Comparison of ENCODE assay signal across 4 fruit fly cellular contexts in genomic region chr3R:15319912-15320746, dm6.
TF ChIP-seq lines count a peak whose summit lies in the region.

TSS of gene CG6276 (minus strand) at chr3R:15320069.
TSS of gene CG44040 (plus strand) at chr3R:15320378.

TF ChIP-seq in whole organism, adult, 20 proteins besides CTCF, POLR2A, EP300 and RAD21 (continued from another document):
- TF ChIP-seq kay (GFP tag; lab: Kevin White, UChicago; ENCODE audit: borderline replicate concordance) (no peak), CG12768 (GFP tag; optimal IDR thresholded peaks at IDR 0.05; lab: Kevin White, UChicago) (peak; percentile 37)

TF ChIP-seq in whole organism, embryonic, 481 proteins besides CTCF, POLR2A, EP300 and RAD21 (continued from another document and continues in another):
- TF ChIP-seq CG7928 (GFP tag; optimal IDR thresholded peaks at IDR 0.05; lab: Kevin White, UChicago): no peak
- peak; percentile 23; the same call in 1 of the 2 replicates for TF ChIP-seq aop (GFP tag; IDR thresholded peaks at IDR 0.05; lab: Robert Waterston, UW)
- no peak for TF ChIP-seq CG2129 (GFP tag; IDR thresholded peaks at IDR 0.05; lab: Robert Waterston, UW; ENCODE audit: partially characterized antibody)
- TF ChIP-seq CG15601 (tag; optimal IDR thresholded peaks at IDR 0.05; lab: Kevin White, UChicago): peak; percentile 10
- 0 out of 3 replicates have a peak, but pooled peaks have one; percentile 27 for TF ChIP-seq Optix (GFP tag; IDR thresholded peaks at IDR 0.05; lab: Robert Waterston, UW)
- TF ChIP-seq CG34376 (GFP tag; optimal IDR thresholded peaks at IDR 0.05; lab: Kevin White, UChicago): peak; percentile 58
- TF ChIP-seq HLHmδ (GFP tag; optimal IDR thresholded peaks at IDR 0.05; lab: Kevin White, UChicago): no peak
- no peak for TF ChIP-seq Mes4 (GFP tag; optimal IDR thresholded peaks at IDR 0.05; lab: Kevin White, UChicago)
- no peak for TF ChIP-seq CG7987 (GFP tag; optimal IDR thresholded peaks at IDR 0.05; lab: Kevin White, UChicago)
- TF ChIP-seq CG16815 (GFP tag; optimal IDR thresholded peaks at IDR 0.05; lab: Kevin White, UChicago): no peak
- peak; percentile 5 for TF ChIP-seq CG12155 (GFP tag; optimal IDR thresholded peaks at IDR 0.05; lab: Kevin White, UChicago)
- TF ChIP-seq CG31388 (GFP tag; optimal IDR thresholded peaks at IDR 0.05; lab: Kevin White, UChicago): no peak
- no peak for TF ChIP-seq dmrt99B (tag; optimal IDR thresholded peaks at IDR 0.05; lab: Kevin White, UChicago)
- TF ChIP-seq nmo (GFP tag; optimal IDR thresholded peaks at IDR 0.05; lab: Kevin White, UChicago): peak; percentile 34
- no peak for TF ChIP-seq hbn (GFP tag; IDR thresholded peaks at IDR 0.05; lab: Robert Waterston, UW; ENCODE audit: partially characterized antibody)
- no peak for TF ChIP-seq pita (GFP tag; optimal IDR thresholded peaks at IDR 0.05; lab: Kevin White, UChicago)
- TF ChIP-seq nom (GFP tag; optimal IDR thresholded peaks at IDR 0.05; lab: Kevin White, UChicago): peak; percentile 15
- no peak for TF ChIP-seq eve (GFP tag; optimal IDR thresholded peaks at IDR 0.05; lab: Kevin White, UChicago)
- TF ChIP-seq MTF-1 (GFP tag; optimal IDR thresholded peaks at IDR 0.05; lab: Kevin White, UChicago; ENCODE audit: borderline replicate concordance): no peak
- no peak for TF ChIP-seq sim (GFP tag; IDR thresholded peaks at IDR 0.05; lab: Robert Waterston, UW)
- TF ChIP-seq Doc3 (GFP tag; IDR thresholded peaks at IDR 0.05; lab: Robert Waterston, UW; ENCODE audit: partially characterized antibody): no peak
- TF ChIP-seq grau (tag; optimal IDR thresholded peaks at IDR 0.05; lab: Kevin White, UChicago): peak; percentile 54
- TF ChIP-seq Vsx1 (GFP tag; optimal IDR thresholded peaks at IDR 0.05; lab: Kevin White, UChicago): no peak
- peak; percentile 23 for TF ChIP-seq p53 (GFP tag; optimal IDR thresholded peaks at IDR 0.05; lab: Kevin White, UChicago)
- no peak for TF ChIP-seq Poxn (GFP tag; IDR thresholded peaks at IDR 0.05; lab: Robert Waterston, UW)
- TF ChIP-seq CG6854 (GFP tag; optimal IDR thresholded peaks at IDR 0.05; lab: Kevin White, UChicago): no peak
- TF ChIP-seq Oaz (GFP tag; IDR thresholded peaks at IDR 0.05; lab: Robert Waterston, UW): no peak
- no peak for TF ChIP-seq CG14667 (GFP tag; IDR thresholded peaks at IDR 0.05; lab: Robert Waterston, UW)
- peak; percentile 4 for TF ChIP-seq her (GFP tag; optimal IDR thresholded peaks at IDR 0.05; lab: Kevin White, UChicago)
- no peak for TF ChIP-seq CG5180 (GFP tag; optimal IDR thresholded peaks at IDR 0.05; lab: Kevin White, UChicago)
- peak; percentile 54 for TF ChIP-seq vvl (GFP tag; IDR thresholded peaks at IDR 0.05; lab: Robert Waterston, UW)
- no peak for TF ChIP-seq ftz-f1 (GFP tag; optimal IDR thresholded peaks at IDR 0.05; lab: Kevin White, UChicago)
- no peak for TF ChIP-seq CG6654 (GFP tag; optimal IDR thresholded peaks at IDR 0.05; lab: Kevin White, UChicago)
- TF ChIP-seq D19B (GFP tag; optimal IDR thresholded peaks at IDR 0.05; lab: Kevin White, UChicago): peak; percentile 4
- no peak for TF ChIP-seq CG7372 (GFP tag; IDR thresholded peaks at IDR 0.05; lab: Robert Waterston, UW)
- TF ChIP-seq org-1 (GFP tag; optimal IDR thresholded peaks at IDR 0.05; lab: Kevin White, UChicago): peak; percentile 13
- TF ChIP-seq salm (tag; optimal IDR thresholded peaks at IDR 0.05; lab: Kevin White, UChicago): no peak
- TF ChIP-seq Trl (optimal IDR thresholded peaks at IDR 0.05; lab: Kevin White, UChicago): no peak
- TF ChIP-seq Trl (GFP tag; optimal IDR thresholded peaks at IDR 0.05; lab: Kevin White, UChicago): no peak
- TF ChIP-seq NFAT (GFP tag; IDR thresholded peaks at IDR 0.05; lab: Robert Waterston, UW): peak; percentile 41
- no peak for TF ChIP-seq pfk (GFP tag; optimal IDR thresholded peaks at IDR 0.05; lab: Kevin White, UChicago)
- peak; percentile 16 for TF ChIP-seq CG15696 (tag; optimal IDR thresholded peaks at IDR 0.05; lab: Kevin White, UChicago)
- TF ChIP-seq ro (GFP tag; IDR thresholded peaks at IDR 0.05; lab: Robert Waterston, UW): 0 out of 2 replicates have a peak, but pooled peaks have one; percentile 20

TF ChIP-seq in whole organism, prepupa, 60 proteins besides CTCF, POLR2A, EP300 and RAD21 (continued from another document):
- TF ChIP-seq CG1621 (tag; optimal IDR thresholded peaks at IDR 0.05; lab: Kevin White, UChicago) (peak; percentile 26), CG6854 (GFP tag; optimal IDR thresholded peaks at IDR 0.05; lab: Kevin White, UChicago) (no peak), svp (GFP tag; lab: Kevin White, UChicago) (no peak), CG8632 (GFP tag; optimal IDR thresholded peaks at IDR 0.05; lab: Kevin White, UChicago) (peak; percentile 40), CG3919 (GFP tag; optimal IDR thresholded peaks at IDR 0.05; lab: Kevin White, UChicago) (peak; percentile 63), vri (GFP tag; optimal IDR thresholded peaks at IDR 0.05; lab: Kevin White, UChicago) (no peak), fd85E (GFP tag; optimal IDR thresholded peaks at IDR 0.05; lab: Kevin White, UChicago) (no peak), pdm3 (GFP tag; optimal IDR thresholded peaks at IDR 0.05; lab: Kevin White, UChicago) (peak; percentile 69), CG7368 (GFP tag; optimal IDR thresholded peaks at IDR 0.05; lab: Kevin White, UChicago) (peak; percentile 24), Ets21C (GFP tag; optimal IDR thresholded peaks at IDR 0.05; lab: Kevin White, UChicago) (peak; percentile 58), CG6808 (GFP tag; optimal IDR thresholded peaks at IDR 0.05; lab: Kevin White, UChicago) (peak; percentile 50), fkh (GFP tag; optimal IDR thresholded peaks at IDR 0.05; lab: Kevin White, UChicago) (peak; percentile 59), CG8319 (GFP tag; optimal IDR thresholded peaks at IDR 0.05; lab: Kevin White, UChicago) (no peak), Eip75B (GFP tag; optimal IDR thresholded peaks at IDR 0.05; lab: Kevin White, UChicago) (peak; percentile 61), lz (GFP tag; optimal IDR thresholded peaks at IDR 0.05; lab: Kevin White, UChicago) (peak; percentile 68), fd59A (GFP tag; optimal IDR thresholded peaks at IDR 0.05; lab: Kevin White, UChicago) (peak; percentile 30), CG11762 (GFP tag; optimal IDR thresholded peaks at IDR 0.05; lab: Kevin White, UChicago; ENCODE audit: insufficient read depth) (peak; percentile 16), CG9139 (GFP tag; optimal IDR thresholded peaks at IDR 0.05; lab: Kevin White, UChicago) (no peak), achi (GFP tag; optimal IDR thresholded peaks at IDR 0.05; lab: Kevin White, UChicago) (peak; percentile 48), CG34406 (GFP tag; optimal IDR thresholded peaks at IDR 0.05; lab: Kevin White, UChicago) (peak; percentile 19), CG6276 (GFP tag; optimal IDR thresholded peaks at IDR 0.05; lab: Kevin White, UChicago) (no peak), salr (GFP tag; optimal IDR thresholded peaks at IDR 0.05; lab: Kevin White, UChicago) (peak; percentile 40 to 64), esn (GFP tag; optimal IDR thresholded peaks at IDR 0.05; lab: Kevin White, UChicago) (peak; percentile 76), Ets96B (tag; optimal IDR thresholded peaks at IDR 0.05; lab: Kevin White, UChicago) (peak; percentile 34), CG11294 (GFP tag; IDR thresholded peaks at IDR 0.05; lab: Robert Waterston, UW) (peak; percentile 10; the same call in 1 of the 2 replicates), CG16779 (tag; optimal IDR thresholded peaks at IDR 0.05; lab: Kevin White, UChicago) (no peak), Hr39 (GFP tag; optimal IDR thresholded peaks at IDR 0.05; lab: Kevin White, UChicago) (peak; percentile 55), Smox (GFP tag; optimal IDR thresholded peaks at IDR 0.05; lab: Kevin White, UChicago) (no peak), CG31627 (GFP tag; optimal IDR thresholded peaks at IDR 0.05; lab: Kevin White, UChicago) (peak; percentile 57), CG3032 (tag; optimal IDR thresholded peaks at IDR 0.05; lab: Kevin White, UChicago) (peak; percentile 55), CG15336 (GFP tag; IDR thresholded peaks at IDR 0.05; lab: Robert Waterston, UW) (0 out of 2 replicates have a peak, but pooled peaks have one; percentile 24), cyc (GFP tag; optimal IDR thresholded peaks at IDR 0.05; lab: Kevin White, UChicago) (peak; percentile 37), dsx (GFP tag; optimal IDR thresholded peaks at IDR 0.05; lab: Kevin White, UChicago; ENCODE audit: poor library complexity, severe bottlenecking) (peak; percentile 31), CG10631 (GFP tag; optimal IDR thresholded peaks at IDR 0.05; lab: Kevin White, UChicago) (peak; percentile 58), Lpt (GFP tag; optimal IDR thresholded peaks at IDR 0.05; lab: Kevin White, UChicago) (peak; percentile 2), CG11902 (GFP tag; optimal IDR thresholded peaks at IDR 0.05; lab: Kevin White, UChicago) (peak; percentile 16), OdsH (GFP tag; optimal IDR thresholded peaks at IDR 0.05; lab: Kevin White, UChicago) (peak; percentile 59), Eip78C (GFP tag; lab: Kevin White, UChicago) (peak; percentile 89), Sox102F (GFP tag; optimal IDR thresholded peaks at IDR 0.05; lab: Kevin White, UChicago) (no peak), spab (GFP tag; optimal IDR thresholded peaks at IDR 0.05; lab: Kevin White, UChicago) (no peak)

TF ChIP-seq in whole organism, wandering third instar larva, 38 proteins besides CTCF, POLR2A, EP300 and RAD21 (continued from another document):
- TF ChIP-seq Hnf4 (GFP tag; optimal IDR thresholded peaks at IDR 0.05; lab: Kevin White, UChicago): no peak
- no peak for TF ChIP-seq dl (GFP tag; optimal IDR thresholded peaks at IDR 0.05; lab: Kevin White, UChicago; ENCODE audit: insufficient read depth in 1 of 2, partially characterized antibody in 2 of 2)
- TF ChIP-seq N (GFP tag; optimal IDR thresholded peaks at IDR 0.05; lab: Kevin White, UChicago): no peak
- TF ChIP-seq Hr83 (GFP tag; optimal IDR thresholded peaks at IDR 0.05; lab: Kevin White, UChicago; ENCODE audit: poor library complexity, severe bottlenecking): peak; percentile 45
- TF ChIP-seq Hr78 (GFP tag; optimal IDR thresholded peaks at IDR 0.05; lab: Kevin White, UChicago): no peak
- peak; percentile 58 for TF ChIP-seq fru (GFP tag; optimal IDR thresholded peaks at IDR 0.05; lab: Kevin White, UChicago)
- no peak for TF ChIP-seq Rel (GFP tag; optimal IDR thresholded peaks at IDR 0.05; lab: Kevin White, UChicago)
- TF ChIP-seq Rel (tag; optimal IDR thresholded peaks at IDR 0.05; lab: Kevin White, UChicago): peak; percentile 82
- TF ChIP-seq foxo (GFP tag; optimal IDR thresholded peaks at IDR 0.05; lab: Kevin White, UChicago): peak in 1 of 2 experiments; percentile 59
- no peak for TF ChIP-seq Vsx2 (GFP tag; optimal IDR thresholded peaks at IDR 0.05; lab: Kevin White, UChicago; ENCODE audit: partially characterized antibody)
- TF ChIP-seq Mio (GFP tag; optimal IDR thresholded peaks at IDR 0.05; lab: Kevin White, UChicago): no peak
- TF ChIP-seq CG9705 (GFP tag; optimal IDR thresholded peaks at IDR 0.05; lab: Kevin White, UChicago): peak; percentile 47
- peak; percentile 52 for TF ChIP-seq h (GFP tag; optimal IDR thresholded peaks at IDR 0.05; lab: Kevin White, UChicago)
- no peak for TF ChIP-seq Dif (GFP tag; optimal IDR thresholded peaks at IDR 0.05; lab: Kevin White, UChicago; ENCODE audit: partially characterized antibody)
- TF ChIP-seq sv (GFP tag; optimal IDR thresholded peaks at IDR 0.05; lab: Kevin White, UChicago): no peak
